Fruit fly (Drosophila melanogaster) whole organism, embryonic: Measurements from ENCODE around the gene IntS4.

Source experiments
- Ada2b ChIP-seq: fragments of 200-800 bp; sonication (Bioruptor generic); IDR thresholded peaks from 2 replicates; pipeline ENCODE4 v1.3.6; 2022; ENCODE audit warnings: missing biosample characterization, missing genetic modification characterization
- Antp ChIP-seq: fragments of 200-800 bp; sonication (Bioruptor generic); optimal IDR thresholded peaks from 3 replicates; lab custom pipeline; 2016; ENCODE audit warnings: missing biosample characterization, missing genetic modification characterization
- CG10147 ChIP-seq: fragments of 200-800 bp; sonication (Bioruptor generic); optimal IDR thresholded peaks from 2 replicates; lab custom pipeline; 2019; ENCODE audit warnings: missing biosample characterization, mild to moderate bottlenecking, missing genetic modification characterization, moderate library complexity
- CG11093 ChIP-seq: fragments of 200-800 bp; sonication (Bioruptor generic); IDR thresholded peaks from 3 replicates; pipeline ENCODE4 v1.3.6; 2022; ENCODE audit warnings: missing biosample characterization, missing genetic modification characterization
- CG12155 ChIP-seq: fragments of 200-800 bp; sonication (Bioruptor generic); optimal IDR thresholded peaks from 3 replicates; lab custom pipeline; 2016; ENCODE audit warnings: missing biosample characterization, missing genetic modification characterization
- CG1602 ChIP-seq: fragments of 200-800 bp; sonication (Bioruptor generic); optimal IDR thresholded peaks from 3 replicates; lab custom pipeline; 2016; ENCODE audit warnings: missing biosample characterization, missing genetic modification characterization
- CG17328 ChIP-seq: fragments of 200-800 bp; sonication (Bioruptor generic); IDR thresholded peaks from 2 replicates; pipeline ENCODE4 v1.3.6; 2022; ENCODE audit warnings: missing biosample characterization, missing genetic modification characterization
- CG17359 ChIP-seq: fragments of 200-800 bp; sonication (Bioruptor generic); optimal IDR thresholded peaks from 3 replicates; lab custom pipeline; 2018; ENCODE audit warnings: missing biosample characterization, mild to moderate bottlenecking, missing genetic modification characterization, moderate library complexity
- CG18599 ChIP-seq: fragments of 200-800 bp; sonication (Bioruptor generic); optimal IDR thresholded peaks from 3 replicates; lab custom pipeline; 2017; ENCODE audit warnings: missing biosample characterization, missing genetic modification characterization, mild to moderate bottlenecking, moderate library complexity, missing genetic modification reagents
- CG2678 ChIP-seq: fragments of 200-800 bp; sonication (Bioruptor generic); optimal IDR thresholded peaks from 3 replicates; lab custom pipeline; 2019; ENCODE audit warnings: missing biosample characterization, mild to moderate bottlenecking, missing genetic modification characterization, moderate library complexity
- CG31224 ChIP-seq: fragments of 200-800 bp; sonication (Bioruptor generic); IDR thresholded peaks from 2 replicates; pipeline ENCODE4 v1.3.6; 2022; ENCODE audit warnings: missing biosample characterization, missing genetic modification characterization
- CG3838 ChIP-seq: fragments of 200-800 bp; sonication (Bioruptor generic); optimal IDR thresholded peaks from 3 replicates; lab custom pipeline; 2016; ENCODE audit warnings: missing biosample characterization, missing genetic modification characterization
- CG6683 ChIP-seq: fragments of 200-800 bp; sonication (Bioruptor generic); optimal IDR thresholded peaks from 2 replicates; lab custom pipeline; 2017; ENCODE audit warnings: missing biosample characterization, mild to moderate bottlenecking, missing genetic modification characterization, missing genetic modification reagents
- CG8388 ChIP-seq: fragments of 200-800 bp; sonication (Bioruptor generic); optimal IDR thresholded peaks from 2 replicates; lab custom pipeline; 2019; ENCODE audit warnings: missing biosample characterization, mild to moderate bottlenecking, missing genetic modification characterization, moderate library complexity
- CTCF ChIP-seq: fragments of 200-800 bp; sonication (Bioruptor generic); optimal IDR thresholded peaks from 2 replicates; lab custom pipeline; 2017; ENCODE audit warnings: missing biosample characterization, mild to moderate bottlenecking, missing genetic modification characterization, moderate library complexity
- Camta ChIP-seq: fragments of 200-800 bp; sonication (Bioruptor generic); optimal IDR thresholded peaks from 2 replicates; lab custom pipeline; 2016; ENCODE audit warnings: missing biosample characterization, missing genetic modification characterization
- Chrac-16 ChIP-seq: fragments of 200-800 bp; sonication (Bioruptor generic); optimal IDR thresholded peaks from 3 replicates; lab custom pipeline; 2016; ENCODE audit warnings: missing biosample characterization, missing genetic modification characterization
- D ChIP-seq, 2 experiments: fragments of 200-800 bp in 1 of 2; fragments of >200 bp in 1 of 2; sonication (Bioruptor generic) in 1 of 2; optimal IDR thresholded peaks; 2 replicates in 1 of 2; 3 replicates in 1 of 2; lab custom pipeline; 2017; ENCODE audit warnings: mild to moderate bottlenecking in 1 of 2, missing biosample characterization in 1 of 2, missing genetic modification characterization in 1 of 2, missing genetic modification reagents in 1 of 2
- E2f1 ChIP-seq: fragments of 200-800 bp; sonication (Bioruptor generic); IDR thresholded peaks from 2 replicates; pipeline ENCODE4 v1.3.6; 2022; ENCODE audit warnings: missing biosample characterization, missing genetic modification characterization
- HLH3B ChIP-seq: fragments of 200-800 bp; sonication (Bioruptor generic); IDR thresholded peaks from 2 replicates; pipeline ENCODE4 v1.3.6; 2022; ENCODE audit warnings: missing biosample characterization, missing genetic modification characterization
- HLH4C ChIP-seq: fragments of 200-800 bp; sonication (Bioruptor generic); IDR thresholded peaks from 3 replicates; pipeline ENCODE4 v1.3.6; 2022; ENCODE audit warnings: missing biosample characterization, missing genetic modification characterization; ENCODE audit not compliant: partially characterized antibody
- HLH54F ChIP-seq: fragments of 200-800 bp; sonication (Bioruptor generic); optimal IDR thresholded peaks from 3 replicates; lab custom pipeline; 2016; ENCODE audit warnings: missing biosample characterization, missing genetic modification characterization
- HLHmδ ChIP-seq: fragments of 200-800 bp; sonication (Bioruptor generic); optimal IDR thresholded peaks from 2 replicates; lab custom pipeline; 2018; ENCODE audit warnings: missing biosample characterization, mild to moderate bottlenecking, missing genetic modification characterization, moderate library complexity
- Hr78 ChIP-seq, 2 experiments: fragments of 200-800 bp in 1 of 2; fragments of >200 bp in 1 of 2; sonication (Bioruptor generic) in 1 of 2; optimal IDR thresholded peaks; 2 replicates each; lab custom pipeline; 2017 to 2019; ENCODE audit warnings: missing biosample characterization in 2 of 2, missing genetic modification characterization in 2 of 2, mild to moderate bottlenecking in 1 of 2, moderate library complexity in 1 of 2
- Med ChIP-seq: fragments of 200-800 bp; sonication (Bioruptor generic); peaks from one replicate; lab custom pipeline; 2016; ENCODE audit warnings: missing biosample characterization, missing genetic modification characterization, mild to moderate bottlenecking, inconsistent platforms, moderate library complexity
- Neu2 ChIP-seq: fragments of 200-800 bp; sonication (Bioruptor generic); optimal IDR thresholded peaks from 3 replicates; lab custom pipeline; 2016; ENCODE audit warnings: missing biosample characterization, missing genetic modification characterization, borderline replicate concordance
- NfI ChIP-seq: fragments of 200-800 bp; sonication (Bioruptor generic); optimal IDR thresholded peaks from 3 replicates; lab custom pipeline; 2018; ENCODE audit warnings: missing biosample characterization, mild to moderate bottlenecking, missing genetic modification characterization, moderate library complexity
- Oaz ChIP-seq: fragments of 200-800 bp; sonication (Bioruptor generic); IDR thresholded peaks from 2 replicates; pipeline ENCODE4 v1.3.6; 2022; ENCODE audit warnings: missing biosample characterization, missing genetic modification characterization
- Oli ChIP-seq: fragments of 200-800 bp; sonication (Bioruptor generic); optimal IDR thresholded peaks from 2 replicates; lab custom pipeline; 2018; ENCODE audit warnings: missing biosample characterization, mild to moderate bottlenecking, missing genetic modification characterization, moderate library complexity
- YL-1 ChIP-seq: fragments of 200-800 bp; sonication (Bioruptor generic); optimal IDR thresholded peaks from 3 replicates; lab custom pipeline; 2017; ENCODE audit warnings: missing biosample characterization, mild to moderate bottlenecking, missing genetic modification characterization
- ara ChIP-seq: fragments of 200-800 bp; sonication (Bioruptor generic); IDR thresholded peaks from 2 replicates; pipeline ENCODE4 v1.3.6; 2022; ENCODE audit warnings: missing biosample characterization, missing genetic modification characterization
- az2 ChIP-seq: fragments of 200-800 bp; sonication (Bioruptor generic); optimal IDR thresholded peaks from 3 replicates; lab custom pipeline; 2016; ENCODE audit warnings: missing biosample characterization, missing genetic modification characterization
- br ChIP-seq: fragments of >200 bp; optimal IDR thresholded peaks from 2 replicates; lab custom pipeline; 2017
- cas ChIP-seq: fragments of 200-800 bp; sonication (Bioruptor generic); IDR thresholded peaks from 2 replicates; pipeline ENCODE4 v1.3.6; 2022; ENCODE audit warnings: missing biosample characterization, missing genetic modification characterization
- crc ChIP-seq: fragments of 200-800 bp; sonication (Bioruptor generic); optimal IDR thresholded peaks from 2 replicates; lab custom pipeline; 2016; ENCODE audit warnings: missing biosample characterization, missing genetic modification characterization
- crol ChIP-seq: fragments of 200-800 bp; sonication (Bioruptor generic); IDR thresholded peaks from 2 replicates; pipeline ENCODE4 v1.3.6; 2022; ENCODE audit warnings: missing biosample characterization, missing genetic modification characterization
- emc ChIP-seq: fragments of 200-800 bp; sonication (Bioruptor generic); optimal IDR thresholded peaks from 2 replicates; lab custom pipeline; 2016; ENCODE audit warnings: missing biosample characterization, missing genetic modification characterization
- fru ChIP-seq: fragments of >200 bp; optimal IDR thresholded peaks from 2 replicates; lab custom pipeline; 2017
- ham ChIP-seq: fragments of 200-800 bp; sonication (Bioruptor generic); IDR thresholded peaks from 2 replicates; pipeline ENCODE4 v1.3.6; 2022; ENCODE audit warnings: missing biosample characterization, missing genetic modification characterization
- odd ChIP-seq: fragments of 200-800 bp; sonication (Bioruptor generic); optimal IDR thresholded peaks from 2 replicates; lab custom pipeline; 2017; ENCODE audit warnings: missing biosample characterization, mild to moderate bottlenecking, missing genetic modification characterization
- pan ChIP-seq, 4 experiments: fragments of >200 bp in 3 of 4; fragments of 200-800 bp in 1 of 4; sonication (Bioruptor generic) in 1 of 4; optimal IDR thresholded peaks in 3 of 4; IDR thresholded peaks in 1 of 4; 2 replicates each; pipeline versions ENCODE4 v1.3.6 to Lab custom; 2017 to 2022; ENCODE audit warnings: missing biosample characterization in 2 of 4, missing genetic modification characterization in 2 of 4, mixed read lengths in 1 of 4
- pho ChIP-seq: fragments of 200-800 bp; sonication (Bioruptor generic); optimal IDR thresholded peaks from 2 replicates; lab custom pipeline; 2016; ENCODE audit warnings: missing biosample characterization, missing genetic modification characterization
- pnt ChIP-seq: fragments of 200-800 bp; sonication (Bioruptor generic); optimal IDR thresholded peaks from 3 replicates; lab custom pipeline; 2016; ENCODE audit warnings: missing biosample characterization, missing genetic modification characterization
- pros ChIP-seq: fragments of 200-800 bp; sonication (Bioruptor generic); optimal IDR thresholded peaks from 3 replicates; lab custom pipeline; 2019; ENCODE audit warnings: missing biosample characterization, mild to moderate bottlenecking, missing genetic modification characterization, moderate library complexity
- salm ChIP-seq: fragments of 200-800 bp; sonication (Bioruptor generic); optimal IDR thresholded peaks from 2 replicates; lab custom pipeline; 2018; ENCODE audit warnings: missing biosample characterization, mild to moderate bottlenecking, missing genetic modification characterization
- so ChIP-seq: fragments of 200-800 bp; sonication (Bioruptor generic); IDR thresholded peaks from 3 replicates; pipeline ENCODE4 v1.3.6; 2022; ENCODE audit warnings: missing biosample characterization, missing genetic modification characterization
- sqz ChIP-seq: fragments of 200-800 bp; sonication (Bioruptor generic); optimal IDR thresholded peaks from 3 replicates; lab custom pipeline; 2018; ENCODE audit warnings: missing biosample characterization, mild to moderate bottlenecking, missing genetic modification characterization
- stc ChIP-seq: fragments of 200-800 bp; sonication (Bioruptor generic); IDR thresholded peaks from 2 replicates; pipeline ENCODE4 v1.3.6; 2022; ENCODE audit warnings: missing biosample characterization, missing genetic modification characterization
- tgo ChIP-seq: fragments of 200-800 bp; sonication (Bioruptor generic); IDR thresholded peaks from 3 replicates; pipeline ENCODE4 v1.3.6; 2022; ENCODE audit warnings: missing biosample characterization, missing genetic modification characterization
- toy ChIP-seq: fragments of 200-800 bp; sonication (Bioruptor generic); IDR thresholded peaks from 2 replicates; pipeline ENCODE4 v1.3.6; 2022; ENCODE audit warnings: missing biosample characterization, missing genetic modification characterization
- tup ChIP-seq: fragments of 200-800 bp; sonication (Bioruptor generic); optimal IDR thresholded peaks from 2 replicates; lab custom pipeline; 2016; ENCODE audit warnings: missing biosample characterization, mild to moderate bottlenecking, missing genetic modification characterization, moderate library complexity

IntS4 gene

dm6 chrX:8542728-8543127, 15.9 kb downstream of the IntS4 start (continued):
- TF ChIP-seq ham (GFP tag; lab: Robert Waterston, UW) (no peak), sqz (GFP tag; lab: Kevin White, UChicago) (no peak), odd (no peak), YL-1 (GFP tag; lab: Kevin White, UChicago) (no peak), az2 (GFP tag; lab: Kevin White, UChicago) (peak; percentile 15), CG3838 (GFP tag; lab: Kevin White, UChicago) (no peak), CG18599 (GFP tag; lab: Kevin White, UChicago) (no peak), tgo (peak; percentile 22; the same call in 1 of the 3 replicates), Hr78 (GFP tag; optimal IDR thresholded peaks at IDR 0.05; lab: Kevin White, UChicago) (no peak), ara (peak; percentile 44; the same call in 1 of the 2 replicates), Med (GFP tag; lab: Kevin White, UChicago) (peak; percentile 69), HLHmδ (GFP tag; lab: Kevin White, UChicago) (no peak), tup (GFP tag; lab: Kevin White, UChicago) (no peak), CG31224 (GFP tag; lab: Robert Waterston, UW) (no peak), CG17328 (0 out of 2 replicates have a peak, but pooled peaks have one; percentile 35), Oaz (GFP tag; lab: Robert Waterston, UW) (0 out of 2 replicates have a peak, but pooled peaks have one; percentile 17), CG6683 (GFP tag; lab: Kevin White, UChicago) (no peak), CG11093 (GFP tag; lab: Robert Waterston, UW) (no peak), pros (GFP tag; lab: Kevin White, UChicago) (no peak), so (GFP tag; lab: Robert Waterston, UW) (peak; percentile 35; the same call in 1 of the 3 replicates), salm (tag; lab: Kevin White, UChicago) (no peak), Oli (tag; lab: Kevin White, UChicago) (peak; percentile 53), cas (GFP tag; lab: Robert Waterston, UW) (no peak), Camta (no peak), Chrac-16 (GFP tag; lab: Kevin White, UChicago) (no peak), pnt (GFP tag; lab: Kevin White, UChicago) (peak; percentile 21), crc (GFP tag; lab: Kevin White, UChicago) (no peak), pan (optimal IDR thresholded peaks at IDR 0.05; lab: Kevin White, UChicago) (no peak), pan (GFP tag; optimal IDR thresholded peaks at IDR 0.05 in 1 of 2, IDR thresholded peaks at IDR 0.05 in 1 of 2) (peak in 1 of 2 experiments; percentile 39), HLH54F (no peak), NfI (peak; percentile 33), CG17359 (tag; lab: Kevin White, UChicago) (peak; percentile 46), CG10147 (GFP tag; lab: Kevin White, UChicago) (no peak), toy (no peak), crol (no peak), Ada2b (GFP tag; lab: Robert Waterston, UW) (peak; percentile 47; the same call in 1 of the 2 replicates), Neu2 (GFP tag; lab: Kevin White, UChicago) (no peak), E2f1 (GFP tag; lab: Robert Waterston, UW) (no peak), HLH3B (peak; percentile 63), CG1602 (peak; percentile 3), CG8388 (GFP tag; lab: Kevin White, UChicago) (no peak), br (no peak), pho (GFP tag; lab: Kevin White, UChicago) (peak; percentile 3), stc (GFP tag; lab: Robert Waterston, UW) (no peak), Antp (GFP tag; lab: Kevin White, UChicago) (peak; percentile 41), fru (lab: Kevin White, UChicago) (no peak), CTCF (no peak), CG12155 (GFP tag; lab: Kevin White, UChicago) (no peak), HLH4C (GFP tag; lab: Robert Waterston, UW) (no peak), D (optimal IDR thresholded peaks at IDR 0.05; lab: Kevin White, UChicago) (no peak), D (GFP tag; optimal IDR thresholded peaks at IDR 0.05; lab: Kevin White, UChicago) (no peak), emc (no peak), CG2678 (tag; lab: Kevin White, UChicago) (no peak)
